Worm (Caenorhabditis elegans) whole organism, L2 larva: ENCODE results near the gene B0513.4.

Experiments
- C34F6.9 ChIP-seq: fragments of 150-350 bp; optimal IDR thresholded peaks from 2 replicates; lab custom pipeline; 2014; ENCODE audit warnings: missing biosample characterization, missing genetic modification characterization
- F13H6.1 ChIP-seq: sonication (generic microtip); optimal IDR thresholded peaks from 2 replicates; lab custom pipeline; 2016; ENCODE audit warnings: missing genetic modification characterization, missing compliant biosample characterization
- Y55F3AM.14 ChIP-seq: fragments of 200-800 bp; sonication (Bioruptor generic); optimal IDR thresholded peaks from 2 replicates; lab custom pipeline; 2018; ENCODE audit warnings: mild to moderate bottlenecking, missing genetic modification characterization, missing compliant biosample characterization
- aly-2 ChIP-seq: fragments of 150-350 bp; optimal IDR thresholded peaks from 2 replicates; lab custom pipeline; 2014; ENCODE audit warnings: missing biosample characterization, missing genetic modification characterization
- ama-1 ChIP-seq: fragments of 150-350 bp; optimal IDR thresholded peaks from 2 replicates; lab custom pipeline; 2018; ENCODE audit warnings: inconsistent platforms
- blmp-1 ChIP-seq: sonication (generic microtip); optimal IDR thresholded peaks from 2 replicates; lab custom pipeline; 2017; ENCODE audit warnings: missing genetic modification characterization, mild to moderate bottlenecking, missing compliant biosample characterization, antibody characterized with exemption, moderate library complexity; ENCODE audit not compliant: insufficient read depth
- crh-2 ChIP-seq: sonication (generic microtip); optimal IDR thresholded peaks from 2 replicates; lab custom pipeline; 2017; ENCODE audit warnings: missing biosample characterization, missing genetic modification characterization
- egl-27 ChIP-seq: sonication (generic microtip); optimal IDR thresholded peaks from 3 replicates; lab custom pipeline; 2017; ENCODE audit warnings: missing biosample characterization, missing genetic modification reagents, missing genetic modification characterization
- elt-1 ChIP-seq: fragments of 150-350 bp; optimal IDR thresholded peaks from 2 replicates; lab custom pipeline; 2014; ENCODE audit warnings: missing biosample characterization, missing genetic modification characterization
- elt-3 ChIP-seq: sonication (generic microtip); optimal IDR thresholded peaks from 2 replicates; lab custom pipeline; 2017; ENCODE audit warnings: missing biosample characterization, missing genetic modification characterization
- fos-1 ChIP-seq: fragments of 150-350 bp; optimal IDR thresholded peaks from 2 replicates; lab custom pipeline; 2014; ENCODE audit warnings: missing biosample characterization, missing genetic modification characterization
- gmeb-1 ChIP-seq: fragments of 150-350 bp; optimal IDR thresholded peaks from 2 replicates; lab custom pipeline; 2014; ENCODE audit warnings: missing biosample characterization, missing genetic modification characterization
- lin-13 ChIP-seq: fragments of 150-350 bp; optimal IDR thresholded peaks from 2 replicates; lab custom pipeline; 2014; ENCODE audit warnings: missing biosample characterization, missing genetic modification reagents, missing genetic modification characterization
- lin-39 ChIP-seq: fragments of 150-350 bp; optimal IDR thresholded peaks from 2 replicates; lab custom pipeline; 2014; ENCODE audit warnings: missing biosample characterization, missing genetic modification reagents, missing genetic modification characterization
- lsy-2 ChIP-seq, 2 experiments: fragments of 150-350 bp in 1 of 2; sonication (generic microtip) in 1 of 2; optimal IDR thresholded peaks; 2 replicates each; lab custom pipeline; 2014 to 2017; ENCODE audit warnings: missing biosample characterization in 2 of 2, missing genetic modification characterization in 2 of 2
- mbf-1 ChIP-seq: sonication (generic microtip); optimal IDR thresholded peaks from 2 replicates; lab custom pipeline; 2017; ENCODE audit warnings: missing biosample characterization, missing genetic modification characterization
- mdl-1 ChIP-seq, 2 experiments: fragments of 150-350 bp in 1 of 2; sonication (generic microtip) in 1 of 2; optimal IDR thresholded peaks; 2 replicates each; lab custom pipeline; 2017; ENCODE audit warnings: missing biosample characterization in 2 of 2, missing genetic modification characterization in 2 of 2
- nhr-10 ChIP-seq: sonication (generic microtip); optimal IDR thresholded peaks from 2 replicates; lab custom pipeline; 2017; ENCODE audit warnings: missing biosample characterization, missing genetic modification characterization
- nhr-129 ChIP-seq: fragments of 150-350 bp; optimal IDR thresholded peaks from 2 replicates; lab custom pipeline; 2014; ENCODE audit warnings: missing biosample characterization, missing genetic modification characterization
- nhr-21 ChIP-seq: fragments of 150-350 bp; optimal IDR thresholded peaks from 2 replicates; lab custom pipeline; 2014; ENCODE audit warnings: missing biosample characterization, missing genetic modification characterization
- nhr-237 ChIP-seq: fragments of 150-350 bp; optimal IDR thresholded peaks from 2 replicates; lab custom pipeline; 2014; ENCODE audit warnings: missing biosample characterization, missing genetic modification characterization
- nhr-25 ChIP-seq: fragments of 150-350 bp; sonication (generic microtip); optimal IDR thresholded peaks from 3 replicates; lab custom pipeline; 2014; ENCODE audit warnings: missing biosample characterization, missing genetic modification characterization
- nhr-6 ChIP-seq: fragments of 150-350 bp; optimal IDR thresholded peaks from 2 replicates; lab custom pipeline; 2014; ENCODE audit warnings: missing biosample characterization, missing genetic modification characterization
- skn-1 ChIP-seq: sonication (generic microtip); optimal IDR thresholded peaks from 2 replicates; lab custom pipeline; 2017; ENCODE audit warnings: missing biosample characterization, missing genetic modification characterization
- sma-3 ChIP-seq: sonication (generic microtip); optimal IDR thresholded peaks from 2 replicates; lab custom pipeline; 2016; ENCODE audit warnings: missing genetic modification reagents, missing genetic modification characterization, missing compliant biosample characterization
- sma-9 ChIP-seq, 2 experiments: fragments of 150-350 bp in 1 of 2; sonication (generic microtip) in 1 of 2; optimal IDR thresholded peaks; 2 replicates each; lab custom pipeline; 2014 to 2016; ENCODE audit warnings: missing genetic modification characterization in 2 of 2, mild to moderate bottlenecking in 1 of 2, missing biosample characterization in 1 of 2, missing compliant biosample characterization in 1 of 2, missing genetic modification reagents in 1 of 2, moderate library complexity in 1 of 2
- snpc-4 ChIP-seq: fragments of 150-350 bp; optimal IDR thresholded peaks from 2 replicates; lab custom pipeline; 2014; ENCODE audit warnings: missing biosample characterization, missing genetic modification characterization
- unc-55 ChIP-seq: fragments of 150-350 bp; sonication (generic microtip); optimal IDR thresholded peaks from 3 replicates; lab custom pipeline; 2014; ENCODE audit warnings: missing biosample characterization, missing genetic modification reagents, missing genetic modification characterization
- zag-1 ChIP-seq: fragments of 150-350 bp; optimal IDR thresholded peaks from 2 replicates; lab custom pipeline; 2014; ENCODE audit warnings: missing biosample characterization, missing genetic modification characterization
- ztf-1 ChIP-seq: fragments of 200-800 bp; sonication (Bioruptor generic); conservative IDR thresholded peaks from 2 replicates; pipeline ENCODE4 v1.3.6; 2022; ENCODE audit warnings: missing genetic modification characterization, missing compliant biosample characterization
- ztf-11 ChIP-seq: sonication (generic microtip); optimal IDR thresholded peaks from 2 replicates; lab custom pipeline; 2017; ENCODE audit warnings: missing biosample characterization, missing genetic modification characterization
- ztf-4 ChIP-seq: fragments of 150-350 bp; optimal IDR thresholded peaks from 2 replicates; lab custom pipeline; 2014; ENCODE audit warnings: missing biosample characterization, missing genetic modification characterization

Gene B0513.4

DNA sequence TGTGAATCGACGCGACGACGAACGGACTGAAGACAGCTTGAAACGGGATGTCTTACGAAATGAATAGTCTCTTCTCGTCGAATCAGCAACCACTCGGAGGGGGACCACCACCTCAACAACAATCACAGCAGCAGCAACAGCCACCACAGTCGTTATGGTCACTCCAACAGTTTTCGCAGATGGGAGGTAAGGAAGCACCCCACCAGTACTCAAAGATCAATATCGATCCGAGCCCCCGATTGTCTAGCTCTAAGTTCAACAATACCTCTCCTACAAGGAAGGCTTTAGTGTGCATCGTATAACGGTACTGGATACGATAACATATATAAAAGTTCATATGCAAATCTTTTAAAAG is 8.2 kb downstream of the B0513.4 start:
- TF ChIP-seq elt-1 (tag; lab: Kevin White, UChicago) (no peak), ztf-1 (GFP tag; lab: Robert Waterston, UW) (0 out of 2 replicates have a peak, but pooled peaks have one; percentile 36), snpc-4 (tag; lab: Kevin White, UChicago) (no peak), gmeb-1 (tag; lab: Kevin White, UChicago) (no peak), mbf-1 (tag; lab: Kevin White, UChicago) (no peak), lin-13 (GFP tag; lab: Kevin White, UChicago) (no peak), ztf-11 (tag; lab: Kevin White, UChicago) (no peak)

- TF ChIP-seq nhr-129 (tag; lab: Kevin White, UChicago) (peak; percentile 37), lsy-2 (tag; optimal IDR thresholded peaks at IDR 0.05; lab: Kevin White, UChicago) (peak in 1 of 2 experiments; percentile 11), lin-13 (GFP tag; lab: Kevin White, UChicago) (peak; percentile 36), Y55F3AM.14 (GFP tag; lab: Kevin White, UChicago) (no peak), mbf-1 (tag; lab: Kevin White, UChicago) (no peak), snpc-4 (tag; lab: Kevin White, UChicago) (peak; percentile 96), crh-2 (tag; lab: Kevin White, UChicago) (no peak), mdl-1 (tag; optimal IDR thresholded peaks at IDR 0.05; lab: Kevin White, UChicago) (no peak)
Measured at ce11 chrIV:13893103-13893502, 13.2 kb downstream of the B0513.4 start.

DNA sequence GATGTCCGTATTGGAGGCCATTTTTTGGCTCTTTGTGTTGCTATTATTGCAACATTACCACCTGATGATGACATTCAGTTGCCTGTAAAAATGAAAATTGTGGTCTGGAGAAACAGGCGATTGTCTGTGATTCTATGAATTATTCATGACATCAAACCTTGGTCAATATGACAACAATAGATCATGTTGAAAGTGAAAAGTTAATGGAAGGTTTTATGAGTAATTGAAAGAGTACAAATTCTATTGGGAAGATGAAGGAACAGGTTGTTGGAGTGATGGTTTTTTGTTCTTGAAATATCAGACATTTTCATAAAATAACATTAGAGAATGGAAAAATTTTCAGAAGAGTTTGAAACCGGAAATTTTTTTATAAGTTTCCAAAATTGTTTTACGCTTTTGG is 22.8 kb downstream of the B0513.4 start, which contains the start of gene Y37A1A.3:
Gene Y37A1A.3 (minus strand): TSS at position 101 of the 400 bp plus-strand sequence.
- TF ChIP-seq gmeb-1 (tag; lab: Kevin White, UChicago) (no peak), nhr-25 (tag; lab: Kevin White, UChicago) (peak; percentile 22), blmp-1 (tag; lab: Kevin White, UChicago) (peak; percentile 4), nhr-21 (tag; lab: Kevin White, UChicago) (no peak)

ce11 chrIV:13906369-13906768 is 26.4 kb downstream of the B0513.4 start:
- TF ChIP-seq C34F6.9 (tag; lab: Kevin White, UChicago), result no peak
- no peak for TF ChIP-seq nhr-237
- TF ChIP-seq blmp-1 (tag; lab: Kevin White, UChicago), result no peak
- no peak for TF ChIP-seq sma-3 (GFP tag; lab: Kevin White, UChicago)

ce11 chrIV:13910931-13911330 is 31.0 kb downstream of the B0513.4 start:
- TF ChIP-seq blmp-1 (tag; lab: Kevin White, UChicago), result peak; percentile 96
- TF ChIP-seq zag-1 (tag; lab: Kevin White, UChicago), result no peak
- peak; percentile 14 for TF ChIP-seq nhr-21 (tag; lab: Kevin White, UChicago)
- TF ChIP-seq lsy-2 (tag; optimal IDR thresholded peaks at IDR 0.05; lab: Kevin White, UChicago), result peak in 1 of 2 experiments; percentile 2
- TF ChIP-seq sma-3 (GFP tag; lab: Kevin White, UChicago), result peak; percentile 73
- TF ChIP-seq crh-2 (tag; lab: Kevin White, UChicago), result peak; percentile 27
- TF ChIP-seq ztf-4 (tag; lab: Kevin White, UChicago), result peak; percentile 48
- peak; percentile 78 for TF ChIP-seq nhr-25 (tag; lab: Kevin White, UChicago)
- peak; percentile 60 for TF ChIP-seq nhr-129 (tag; lab: Kevin White, UChicago)
- TF ChIP-seq sma-9 (GFP tag; optimal IDR thresholded peaks at IDR 0.05; lab: Kevin White, UChicago), result peak; percentile 61
- no peak for TF ChIP-seq sma-9 (tag; optimal IDR thresholded peaks at IDR 0.05; lab: Kevin White, UChicago)
- no peak for TF ChIP-seq F13H6.1
- TF ChIP-seq, all 48 proteins: peak for 9

- TF ChIP-seq ama-1 (lab: Kevin White, UChicago) (no peak), unc-55 (no peak), ztf-11 (tag; lab: Kevin White, UChicago) (no peak), C34F6.9 (tag; lab: Kevin White, UChicago) (no peak)
- TF ChIP-seq, all 48 proteins: peak for 0
Measured at ce11 chrIV:13912929-13913328, 33.0 kb downstream of the B0513.4 start, which contains the start of gene Y37A1A.2. Gene Y37A1A.2 (minus strand): TSS chrIV:13913029.

ce11 chrIV:13919207-13919759 is 39.3 kb downstream of the B0513.4 start:
- TF ChIP-seq crh-2 (tag; lab: Kevin White, UChicago), result peak; percentile 95
- TF ChIP-seq sma-3 (GFP tag; lab: Kevin White, UChicago), result peak; percentile 93
- peak; percentile 26 to 93 for TF ChIP-seq lsy-2 (tag; optimal IDR thresholded peaks at IDR 0.05; lab: Kevin White, UChicago)
- peak; percentile 73 for TF ChIP-seq elt-3 (tag; lab: Kevin White, UChicago)
- no peak for TF ChIP-seq ztf-11 (tag; lab: Kevin White, UChicago)
- TF ChIP-seq ztf-1 (GFP tag; lab: Robert Waterston, UW), result no peak
- TF ChIP-seq fos-1, result peak; percentile 100
- peak; percentile 67 for TF ChIP-seq nhr-6 (tag; lab: Kevin White, UChicago)
- TF ChIP-seq sma-9 (GFP tag; optimal IDR thresholded peaks at IDR 0.05; lab: Kevin White, UChicago), result peak; percentile 99
- no peak for TF ChIP-seq sma-9 (tag; optimal IDR thresholded peaks at IDR 0.05; lab: Kevin White, UChicago)
- peak; percentile 88 for TF ChIP-seq nhr-21 (tag; lab: Kevin White, UChicago)
- TF ChIP-seq C34F6.9 (tag; lab: Kevin White, UChicago), result no peak
- TF ChIP-seq nhr-10 (tag; lab: Kevin White, UChicago), result no peak
- no peak for TF ChIP-seq aly-2 (tag; lab: Kevin White, UChicago)
- peak; percentile 59 for TF ChIP-seq Y55F3AM.14 (GFP tag; lab: Kevin White, UChicago)
- peak; percentile 79 for TF ChIP-seq gmeb-1 (tag; lab: Kevin White, UChicago)
- TF ChIP-seq nhr-129 (tag; lab: Kevin White, UChicago), result peak; percentile 82
- TF ChIP-seq egl-27, result peak; percentile 97
- TF ChIP-seq nhr-25 (tag; lab: Kevin White, UChicago), result peak; percentile 86
- TF ChIP-seq mdl-1 (tag; optimal IDR thresholded peaks at IDR 0.05; lab: Kevin White, UChicago), result peak in 1 of 2 experiments; percentile 65
- TF ChIP-seq lin-39 (tag; lab: Kevin White, UChicago), result no peak
- peak; percentile 81 for TF ChIP-seq skn-1 (tag; lab: Kevin White, UChicago)
- TF ChIP-seq F13H6.1, result peak; percentile 85
- TF ChIP-seq blmp-1 (tag; lab: Kevin White, UChicago), result peak; percentile 75
